Worm (Caenorhabditis elegans): ENCODE data around the gene F33H1.4.

DNA sequence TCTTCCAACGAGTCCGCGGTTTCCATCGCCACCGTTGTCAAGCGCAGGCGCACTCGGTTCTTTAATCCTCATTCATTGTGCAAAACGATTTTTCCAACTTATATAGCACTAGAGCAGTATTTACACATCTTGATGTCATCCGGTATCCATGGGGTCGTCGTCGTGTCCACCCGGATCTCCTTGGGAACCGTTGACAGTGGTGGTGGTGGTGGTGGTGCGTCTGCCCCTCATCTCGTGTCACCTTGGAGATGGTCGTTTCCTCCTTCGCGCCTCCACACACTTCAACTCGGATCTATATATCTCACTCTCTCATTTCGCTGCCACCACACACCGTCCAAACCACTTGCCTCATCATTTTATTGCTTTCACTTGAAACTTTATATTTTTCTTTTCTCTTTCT lies 11.7 kb upstream of the F33H1.4 start:
- no peak for TF ChIP-seq ama-1 (optimal IDR thresholded peaks at IDR 0.05)
- no peak for TF ChIP-seq ceh-36 (tag; optimal IDR thresholded peaks at IDR 0.05)
- no peak for TF ChIP-seq flt-1 (GFP tag; IDR thresholded peaks at IDR 0.05)
- TF ChIP-seq hmg-4 (GFP tag; optimal IDR thresholded peaks at IDR 0.05): no peak
- no peak for TF ChIP-seq pes-1 (GFP tag; IDR thresholded peaks at IDR 0.05)
- peak; percentile 50; the same call in 1 of the 2 replicates for TF ChIP-seq tbx-11 (GFP tag; IDR thresholded peaks at IDR 0.05)
- TF ChIP-seq tbx-37 (GFP tag; conservative IDR thresholded peaks at IDR 0.05): no peak
- TF ChIP-seq aly-1 (tag; optimal IDR thresholded peaks at IDR 0.05): no peak
- no peak for TF ChIP-seq hmbx-1 (tag; optimal IDR thresholded peaks at IDR 0.05)
- no peak for TF ChIP-seq tra-4 (tag; optimal IDR thresholded peaks at IDR 0.05)
